Worm (Caenorhabditis elegans) whole organism, midembryonic: Measurements from ENCODE around the gene Y81B9A.4.

Experiments used
- T22C8.4 ChIP-seq: fragments of 200-800 bp; sonication (Bioruptor generic); IDR thresholded peaks from 2 replicates; pipeline ENCODE4 v1.3.6; 2022; ENCODE audit warnings: missing genetic modification characterization, missing compliant biosample characterization
- cog-1 ChIP-seq: sonication (generic microtip); optimal IDR thresholded peaks from 2 replicates; lab custom pipeline; 2016; ENCODE audit warnings: missing genetic modification characterization, missing compliant biosample characterization
- flt-1 ChIP-seq: fragments of 200-800 bp; sonication (Bioruptor generic); IDR thresholded peaks from 2 replicates; pipeline ENCODE4 v1.3.6; 2022; ENCODE audit warnings: missing genetic modification characterization, missing compliant biosample characterization
- klf-2 ChIP-seq: fragments of 200-800 bp; sonication (Bioruptor generic); conservative IDR thresholded peaks from 2 replicates; pipeline ENCODE4 v1.3.6; 2022; ENCODE audit warnings: missing genetic modification reagents, missing genetic modification characterization, missing compliant biosample characterization
- med-1 ChIP-seq: sonication (generic microtip); optimal IDR thresholded peaks from 2 replicates; lab custom pipeline; 2017; ENCODE audit warnings: missing genetic modification characterization, mild to moderate bottlenecking, missing compliant biosample characterization, antibody characterized with exemption, missing genetic modification reagents; ENCODE audit not compliant: insufficient read depth
- ref-1 ChIP-seq: fragments of 200-800 bp; sonication (Bioruptor generic); conservative IDR thresholded peaks from 2 replicates; pipeline ENCODE4 v1.3.6; 2022; ENCODE audit warnings: missing genetic modification reagents, missing genetic modification characterization, missing compliant biosample characterization
- tab-1 ChIP-seq: fragments of 200-800 bp; sonication (Bioruptor generic); IDR thresholded peaks from 2 replicates; pipeline ENCODE4 v1.3.6; 2022; ENCODE audit warnings: missing genetic modification characterization, missing compliant biosample characterization
- ztf-23 ChIP-seq: fragments of 200-800 bp; sonication (Bioruptor generic); IDR thresholded peaks from 2 replicates; pipeline ENCODE4 v1.3.6; 2022; ENCODE audit warnings: missing genetic modification reagents, missing genetic modification characterization, missing compliant biosample characterization
- ztf-29 ChIP-seq: fragments of 200-800 bp; sonication (Bioruptor generic); IDR thresholded peaks from 2 replicates; pipeline ENCODE4 v1.3.6; 2022; ENCODE audit warnings: missing genetic modification reagents, missing genetic modification characterization, missing compliant biosample characterization

DNA sequence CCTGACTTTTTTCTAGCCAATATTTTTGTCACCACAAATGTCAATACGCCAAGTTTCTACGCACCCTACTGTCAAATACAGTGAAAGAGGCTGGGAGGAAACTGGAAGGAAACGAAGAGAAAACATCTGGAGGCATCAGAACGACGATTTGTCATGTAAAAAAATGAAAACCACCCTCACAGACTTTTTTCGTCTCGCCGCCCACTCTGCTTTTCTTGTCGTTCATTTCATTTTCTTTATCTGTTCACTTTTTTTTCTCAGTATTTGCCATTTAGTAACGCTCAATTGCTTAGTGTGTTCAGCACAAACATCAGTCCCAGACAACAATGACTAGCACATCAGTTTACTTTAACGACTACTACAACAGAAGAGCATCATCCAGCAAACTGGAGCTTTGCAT lies 34.9 kb downstream of the Y81B9A.4 start, which contains the start of gene B0563.5:
- TF ChIP-seq ref-1 (no peak), tab-1 (no peak), flt-1 (GFP tag; lab: Robert Waterston, UW) (no peak), T22C8.4 (GFP tag; lab: Robert Waterston, UW) (no peak), ztf-29 (GFP tag; lab: Robert Waterston, UW) (no peak), klf-2 (no peak), med-1 (GFP tag; lab: Kevin White, UChicago) (no peak), cog-1 (tag; lab: Kevin White, UChicago) (no peak), ztf-23 (GFP tag; lab: Robert Waterston, UW) (no peak)
